Fruit fly (Drosophila melanogaster): Measurements from ENCODE around the gene Dif.

dm6 chr2L:17450505-17451415 is 17.8 kb upstream of the Dif start:
- TF ChIP-seq CG16779 (tag; optimal IDR thresholded peaks at IDR 0.05): peak; percentile 62
- peak; percentile 86 for TF ChIP-seq CG34406 (GFP tag; optimal IDR thresholded peaks at IDR 0.05)
- no peak; the same call in 2 of the 3 replicates for TF ChIP-seq eg (GFP tag; IDR thresholded peaks at IDR 0.05)
- peak; percentile 86 for TF ChIP-seq esn (GFP tag; optimal IDR thresholded peaks at IDR 0.05)
- peak; percentile 23 for TF ChIP-seq CG6854 (GFP tag; optimal IDR thresholded peaks at IDR 0.05)
- peak; percentile 82 for TF ChIP-seq Smox (GFP tag; optimal IDR thresholded peaks at IDR 0.05)
- TF ChIP-seq CG8119 (GFP tag; IDR thresholded peaks at IDR 0.05): peak; percentile 63; the same call in 2 of the 3 replicates
- peak; percentile 88 for TF ChIP-seq svp (GFP tag)
- TF ChIP-seq fd59A (GFP tag; optimal IDR thresholded peaks at IDR 0.05): peak; percentile 58
- peak; percentile 10 for TF ChIP-seq fkh (GFP tag; optimal IDR thresholded peaks at IDR 0.05)
